Worm (Caenorhabditis elegans) whole organism, L4/young adult: Measurements from ENCODE around the gene Y42G9A.2.

Experiments used
- W03F9.2 ChIP-seq: fragments of 150-350 bp; optimal IDR thresholded peaks from 2 replicates; lab custom pipeline; 2014; ENCODE audit warnings: missing biosample characterization, missing genetic modification characterization
- dao-5 ChIP-seq: sonication (generic microtip); optimal IDR thresholded peaks from 2 replicates; lab custom pipeline; 2016; ENCODE audit warnings: missing genotype, missing genetic modification characterization, moderate library complexity, missing compliant biosample characterization
- him-1 ChIP-seq: sonication (generic microtip); optimal IDR thresholded peaks from 2 replicates; lab custom pipeline; 2016; ENCODE audit warnings: missing genotype, missing genetic modification reagents, missing genetic modification characterization, missing compliant biosample characterization

The Y42G9A.2 gene

DNA sequence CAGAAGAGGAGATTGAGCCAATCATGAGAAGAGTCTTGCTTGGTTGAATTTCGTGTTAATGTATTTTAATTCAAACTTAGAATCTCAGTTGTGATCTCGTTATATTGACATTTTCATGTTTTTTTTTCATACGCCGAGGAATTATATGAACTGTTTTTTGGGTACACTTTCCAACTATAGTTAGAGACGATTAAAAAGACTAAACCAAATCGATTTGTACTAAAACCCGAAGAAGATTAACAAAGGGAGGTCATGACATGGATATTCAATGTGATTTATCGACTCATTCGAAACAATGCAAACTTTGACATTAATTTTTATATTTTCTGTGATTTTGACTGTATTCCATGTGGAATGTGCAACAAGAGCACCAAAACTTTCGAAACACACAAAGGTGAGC is at the start of gene Y42G9A.2:
TSS of gene Y42G9A.2 (plus strand) at position 284 of the 400 bp plus-strand sequence.
- TF ChIP-seq dao-5 = no peak
- no peak for TF ChIP-seq him-1 (tag; lab: Kevin White, UChicago)
- no peak for TF ChIP-seq W03F9.2 (tag; lab: Kevin White, UChicago)

DNA sequence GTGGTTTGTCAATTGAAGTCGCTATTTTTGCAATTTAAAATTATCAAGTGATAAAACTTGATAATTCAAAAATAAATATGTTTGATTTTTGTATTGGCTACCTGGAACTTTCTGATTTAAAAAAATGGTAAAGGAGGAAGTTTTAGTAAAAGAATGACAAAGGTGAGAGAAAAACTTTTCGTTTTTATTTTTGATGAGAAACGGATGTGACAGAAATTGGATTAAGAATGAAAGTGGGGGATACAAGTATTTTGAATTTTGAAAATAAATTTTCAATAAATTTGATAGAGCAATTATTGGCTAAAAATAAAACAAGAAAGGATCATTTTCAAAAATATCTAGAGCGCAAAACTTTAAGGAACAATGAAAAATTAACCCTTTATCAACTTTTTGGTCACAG is 45.2 kb upstream of the Y42G9A.2 start, which contains the start of gene C05D10.4:
TSS of gene C05D10.4 (minus strand) at position 101 of the 400 bp plus-strand sequence.
- no peak for TF ChIP-seq him-1 (tag; lab: Kevin White, UChicago)
- no peak for TF ChIP-seq W03F9.2 (tag; lab: Kevin White, UChicago)
- TF ChIP-seq dao-5 = no peak

DNA sequence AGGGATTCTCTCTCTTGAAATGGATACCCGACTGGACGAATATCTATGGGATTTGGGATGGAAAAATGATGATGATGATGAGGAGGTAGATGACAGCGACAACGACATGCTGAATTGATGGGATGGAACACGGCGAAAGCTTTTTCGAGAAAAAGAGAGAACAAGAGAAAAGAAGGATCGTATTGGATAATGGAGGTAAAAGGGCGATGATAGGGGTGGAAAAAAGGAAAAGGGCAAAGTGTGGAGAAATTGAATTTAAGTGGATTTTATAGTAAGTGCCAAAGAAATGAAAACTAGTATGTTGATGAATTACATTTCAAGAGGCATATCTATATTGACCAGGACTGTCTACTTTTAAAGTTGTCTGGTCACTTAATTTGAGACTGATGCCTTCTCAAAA is 42.1 kb upstream of the Y42G9A.2 start:
- TF ChIP-seq him-1 (tag; lab: Kevin White, UChicago) = no peak
- no peak for TF ChIP-seq W03F9.2 (tag; lab: Kevin White, UChicago)
- no peak for TF ChIP-seq dao-5

DNA sequence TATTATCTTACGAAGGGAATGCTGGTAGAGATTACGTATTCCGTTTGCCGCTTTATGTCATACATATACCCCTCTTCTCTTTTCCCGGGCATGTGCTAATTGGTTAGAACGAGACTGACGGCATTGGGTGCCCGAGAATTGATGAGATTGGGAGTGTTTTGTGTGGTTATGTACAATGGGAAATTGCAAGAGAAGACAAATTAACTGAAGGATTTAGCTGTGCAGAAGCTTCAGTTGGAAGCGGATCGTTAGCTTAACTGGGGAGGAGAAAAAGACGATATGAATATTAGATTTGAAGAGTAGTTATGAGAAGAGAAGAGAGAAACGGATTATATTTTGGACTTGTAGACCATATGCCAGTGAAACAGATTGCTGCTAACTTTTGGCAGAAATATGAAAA is 37.8 kb upstream of the Y42G9A.2 start:
- TF ChIP-seq dao-5 (no peak), him-1 (tag; lab: Kevin White, UChicago) (no peak), W03F9.2 (tag; lab: Kevin White, UChicago) (no peak)

DNA sequence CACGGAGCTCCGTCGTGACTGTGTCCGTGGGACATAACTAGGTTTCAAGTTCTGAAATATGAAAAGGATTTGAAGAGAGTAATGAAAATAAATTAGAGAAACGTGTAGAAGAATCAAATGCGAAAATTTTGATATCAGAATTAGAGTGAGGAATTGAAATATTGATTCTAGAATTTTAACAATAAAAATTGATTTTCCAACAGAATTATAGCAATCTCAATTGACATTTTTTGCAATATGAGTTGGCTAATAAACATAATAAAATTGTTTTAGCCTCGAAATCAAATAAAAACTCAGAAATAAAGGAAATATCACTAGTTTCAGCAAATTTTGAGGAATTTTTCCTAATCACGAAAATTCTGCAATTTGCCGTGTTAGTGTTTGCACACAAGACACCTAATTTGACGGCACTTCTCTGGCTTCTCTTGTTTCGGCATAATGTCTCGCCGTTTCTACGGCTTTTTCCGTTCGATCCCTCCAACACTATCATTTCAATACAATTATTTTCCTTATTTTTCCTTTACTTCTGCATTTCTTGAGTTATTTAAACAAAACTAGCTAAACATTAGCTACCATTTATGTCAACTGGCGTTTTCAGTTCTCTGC is 31.6 kb upstream of the Y42G9A.2 start, which contains the start of gene nmt-1:
TSS of gene nmt-1 (minus strand) at position 51 of the 606 bp plus-strand sequence.
- TF ChIP-seq dao-5 = no peak
- no peak for TF ChIP-seq him-1 (tag; lab: Kevin White, UChicago)
- TF ChIP-seq W03F9.2 (tag; lab: Kevin White, UChicago) = peak; percentile 36

DNA sequence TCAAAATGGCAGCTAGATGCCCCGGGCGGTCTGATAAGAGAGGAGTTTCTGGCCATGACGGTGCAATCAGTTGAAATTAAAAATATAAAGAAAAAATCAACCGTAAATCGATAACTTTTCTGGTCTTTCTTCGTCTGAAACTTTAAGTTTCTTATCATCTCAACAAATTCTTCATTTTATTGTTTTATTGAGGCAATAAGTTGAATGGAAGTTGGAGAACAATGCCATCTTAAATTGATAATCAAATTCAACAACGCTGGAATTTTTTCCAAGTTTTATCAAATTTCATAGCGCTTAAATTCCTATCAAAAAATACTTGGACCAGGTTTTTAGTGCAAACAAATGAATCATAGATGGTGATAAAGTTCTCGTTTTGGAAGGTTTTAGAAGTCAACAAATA is 31.0 kb upstream of the Y42G9A.2 start:
- no peak for TF ChIP-seq him-1 (tag; lab: Kevin White, UChicago)
- no peak for TF ChIP-seq dao-5
- no peak for TF ChIP-seq W03F9.2 (tag; lab: Kevin White, UChicago)

DNA sequence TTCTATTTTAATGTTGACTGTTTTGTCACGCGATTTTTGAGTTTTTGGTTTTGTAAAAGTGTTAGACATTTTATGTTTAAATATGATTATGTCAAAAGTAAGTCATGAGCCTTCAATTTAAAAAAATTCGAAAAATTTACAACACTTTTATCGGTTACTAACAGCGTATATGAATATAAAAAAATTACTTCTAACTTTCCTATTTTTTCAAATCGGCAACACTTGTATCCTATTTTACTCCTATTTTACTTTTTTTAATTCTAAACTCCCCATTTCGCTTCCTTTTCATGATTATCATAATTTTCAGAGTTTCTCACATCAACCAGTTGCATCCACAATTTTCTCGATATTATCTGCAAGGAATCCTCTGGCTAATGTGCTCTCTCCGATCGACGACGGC is 29.7 kb upstream of the Y42G9A.2 start, which contains the start of gene kin-18:
TSS of gene kin-18 (plus strand) at position 301 of the 400 bp plus-strand sequence.
- TF ChIP-seq him-1 (tag; lab: Kevin White, UChicago) = no peak
- no peak for TF ChIP-seq W03F9.2 (tag; lab: Kevin White, UChicago)
- TF ChIP-seq dao-5 = no peak

DNA sequence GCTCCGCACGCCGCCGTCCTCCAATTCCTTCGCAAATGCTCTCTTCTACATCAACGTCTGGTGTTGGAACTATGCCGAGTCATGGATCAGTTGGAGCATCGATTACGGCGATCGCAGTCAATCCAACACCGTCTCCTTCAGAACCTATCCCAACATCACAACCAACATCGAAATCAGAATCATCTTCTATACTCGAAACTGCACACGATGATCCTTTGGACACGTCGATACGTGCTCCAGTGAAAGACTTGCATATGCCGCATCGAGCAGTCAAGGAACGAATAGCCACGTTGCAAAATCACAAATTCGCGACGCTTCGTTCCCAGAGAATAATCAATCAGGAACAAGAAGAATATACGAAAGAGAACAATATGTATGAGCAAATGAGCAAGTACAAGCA is 27.0 kb upstream of the Y42G9A.2 start:
- TF ChIP-seq him-1 (tag; lab: Kevin White, UChicago) (no peak), W03F9.2 (tag; lab: Kevin White, UChicago) (no peak), dao-5 (no peak)

DNA sequence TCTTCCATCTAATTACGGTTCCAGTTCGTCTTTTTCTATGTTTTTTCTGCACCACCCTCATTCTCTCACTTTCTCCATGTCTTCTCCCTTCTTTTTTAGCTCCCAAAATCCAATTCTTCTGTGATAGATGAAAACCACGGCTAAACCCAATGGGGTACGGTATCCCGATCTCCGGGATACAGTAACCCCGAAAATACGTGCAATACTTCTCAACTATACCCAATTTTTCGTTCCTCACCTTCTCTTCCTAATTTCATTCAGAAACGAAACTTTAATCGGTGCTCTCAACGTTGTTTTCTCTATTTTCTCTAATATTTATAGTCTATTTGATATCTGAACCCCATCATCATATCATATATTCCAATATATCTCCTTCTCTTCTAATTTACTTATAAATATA is 24.3 kb upstream of the Y42G9A.2 start:
- TF ChIP-seq W03F9.2 (tag; lab: Kevin White, UChicago) = no peak
- no peak for TF ChIP-seq dao-5
- TF ChIP-seq him-1 (tag; lab: Kevin White, UChicago) = no peak

DNA sequence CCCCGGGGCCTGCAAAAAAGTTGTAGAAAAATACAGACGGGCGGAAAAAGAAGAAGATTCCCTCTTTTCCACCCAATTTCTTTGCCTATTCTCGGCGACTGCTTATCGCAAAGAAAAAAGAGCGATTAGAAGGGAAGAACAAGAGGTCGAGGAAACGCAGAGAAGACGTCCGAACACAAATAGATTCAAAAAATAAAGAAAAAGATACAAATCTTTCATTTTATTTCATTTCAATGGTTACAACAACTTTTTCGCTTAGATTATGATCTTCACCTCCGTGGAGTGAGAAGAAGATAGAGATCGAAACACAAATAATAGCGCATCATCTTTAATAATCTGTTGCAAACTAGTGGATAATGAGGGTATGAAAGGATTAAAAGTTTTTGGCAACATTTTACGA is 15.9 kb upstream of the Y42G9A.2 start:
- TF ChIP-seq dao-5 = no peak
- TF ChIP-seq him-1 (tag; lab: Kevin White, UChicago) = no peak
- TF ChIP-seq W03F9.2 (tag; lab: Kevin White, UChicago) = no peak

DNA sequence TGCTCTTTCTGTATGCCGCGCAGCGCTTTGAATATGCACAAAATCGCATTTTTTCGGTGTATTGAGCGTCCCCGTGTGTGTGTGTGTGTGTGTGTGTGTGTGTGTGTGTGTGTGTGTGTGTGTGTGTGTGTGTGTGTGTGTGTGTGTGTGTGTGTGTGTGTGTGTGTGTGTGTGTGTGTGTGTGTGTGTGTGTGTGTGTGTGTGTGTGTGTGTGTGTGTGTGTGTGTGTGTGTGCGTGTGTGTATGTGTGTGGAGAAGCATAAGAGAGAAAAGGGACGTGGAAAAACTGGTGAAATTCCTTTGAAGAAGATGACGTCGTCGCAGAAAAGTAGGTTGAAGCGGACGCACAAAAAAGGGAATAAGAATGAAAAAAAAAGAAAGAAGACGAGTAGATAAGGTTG is 14.6 kb upstream of the Y42G9A.2 start:
- TF ChIP-seq him-1 (tag; lab: Kevin White, UChicago) = peak; percentile 80

DNA sequence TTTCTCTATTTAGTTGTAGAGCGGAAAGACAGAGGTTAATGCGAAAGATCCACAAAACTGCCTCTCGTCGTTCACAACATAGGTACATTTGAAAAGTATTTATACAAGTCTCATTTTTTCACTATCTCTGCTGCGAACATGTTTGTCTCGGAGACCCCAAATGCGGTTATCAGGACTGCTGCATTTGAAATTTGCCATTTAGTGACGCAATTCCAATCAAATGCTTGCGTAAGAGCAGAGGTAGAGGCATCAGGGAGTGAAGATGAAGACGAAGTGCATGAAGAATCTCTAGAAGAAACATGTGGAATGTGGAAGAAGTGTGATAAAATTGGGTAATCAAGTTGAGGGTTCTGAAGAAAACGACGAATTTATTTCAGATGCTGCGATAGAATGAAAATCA is 13.9 kb upstream of the Y42G9A.2 start:
- TF ChIP-seq dao-5 = no peak
- no peak for TF ChIP-seq him-1 (tag; lab: Kevin White, UChicago)

DNA sequence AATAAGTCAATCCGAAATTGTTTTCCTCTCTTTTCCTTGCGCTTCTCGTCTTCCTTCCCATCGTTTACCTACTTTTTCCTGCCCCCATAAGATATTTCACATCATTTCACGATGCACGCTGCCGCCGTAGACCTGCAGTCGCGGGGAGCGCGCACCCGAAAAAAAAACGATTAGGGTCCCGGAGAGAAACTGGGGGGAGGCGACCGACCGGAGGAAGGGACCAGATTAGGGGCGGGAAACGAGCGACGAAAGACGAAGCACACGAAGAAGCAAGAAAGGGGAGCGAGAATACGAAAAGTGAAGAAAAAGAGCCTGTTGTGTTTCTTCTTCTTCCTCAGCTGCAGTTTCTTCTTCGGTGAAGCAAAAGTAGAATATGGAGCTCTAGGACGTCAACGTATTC is 12.8 kb upstream of the Y42G9A.2 start:
- no peak for TF ChIP-seq dao-5
- TF ChIP-seq him-1 (tag; lab: Kevin White, UChicago) = peak; percentile 30

DNA sequence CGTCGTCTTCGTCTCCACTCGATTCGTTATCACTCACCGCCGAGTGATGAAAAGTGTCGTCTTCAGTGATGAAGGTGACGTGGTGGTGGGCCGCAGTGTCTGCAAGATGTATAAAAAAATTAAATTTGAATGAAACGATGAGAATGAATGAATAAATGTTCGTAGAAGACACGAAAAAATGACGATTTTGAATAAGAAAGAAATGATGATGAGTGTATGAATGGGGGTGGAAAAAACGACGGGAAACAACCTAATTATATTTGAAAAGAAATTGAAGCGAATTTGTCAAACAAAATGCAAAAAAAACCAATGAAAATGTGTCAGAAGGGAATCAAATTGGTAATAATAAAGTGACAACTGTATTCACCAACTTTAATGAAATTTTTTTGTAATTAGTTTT is 11.8 kb upstream of the Y42G9A.2 start, which contains the start of gene mvk-1:
TSS of gene mvk-1 (minus strand) at position 101 of the 400 bp plus-strand sequence.
- no peak for TF ChIP-seq dao-5
- TF ChIP-seq him-1 (tag; lab: Kevin White, UChicago) = no peak
- no peak for TF ChIP-seq W03F9.2 (tag; lab: Kevin White, UChicago)

DNA sequence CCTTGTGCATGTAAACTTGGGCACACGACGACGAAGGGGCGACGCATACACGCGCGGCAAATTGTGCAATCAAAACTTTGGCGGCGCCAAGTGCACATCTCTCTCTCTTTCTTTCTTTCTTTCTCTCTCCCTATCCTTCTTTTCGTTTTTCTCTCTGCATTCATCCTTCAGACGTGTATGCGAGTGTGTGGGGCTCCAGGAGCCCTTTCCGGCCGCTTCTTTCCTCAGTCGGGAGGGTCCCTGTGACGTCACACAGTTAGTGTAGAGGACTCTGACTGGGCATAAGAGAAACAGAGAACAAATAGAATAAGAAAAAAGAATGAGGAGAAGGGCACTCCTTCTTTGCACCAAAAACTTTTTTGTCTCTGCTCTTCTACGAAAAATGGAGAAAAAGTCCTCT is 10.6 kb upstream of the Y42G9A.2 start:
- TF ChIP-seq W03F9.2 (tag; lab: Kevin White, UChicago) (no peak), him-1 (tag; lab: Kevin White, UChicago) (peak; percentile 82)
